Worm (Caenorhabditis elegans) whole organism, L4 larva: ENCODE results near the gene grl-25.
A peak's percentile ranks its signal among the peaks of the same experiment; 100 is the strongest.

Experiments
- F26F4.8 ChIP-seq: fragments of 200-800 bp; sonication (Bioruptor generic); conservative IDR thresholded peaks from 2 replicates; pipeline ENCODE4 v1.3.6; 2022; ENCODE audit warnings: missing genetic modification characterization, missing compliant biosample characterization
- Y105C5A.15 ChIP-seq: fragments of 200-800 bp; sonication (Bioruptor generic); IDR thresholded peaks from 2 replicates; pipeline ENCODE4 v1.3.6; 2022; ENCODE audit warnings: missing genetic modification characterization, missing compliant biosample characterization
- Y48G9A.11 ChIP-seq: fragments of 200-800 bp; sonication (Bioruptor generic); IDR thresholded peaks from 2 replicates; pipeline ENCODE4 v1.3.6; 2022; ENCODE audit warnings: missing genetic modification reagents, missing genetic modification characterization, missing compliant biosample characterization
- aha-1 ChIP-seq: fragments of 150-350 bp; peaks from one replicate; lab custom pipeline; 2014; ENCODE audit warnings: missing biosample characterization, missing genetic modification characterization
- ceh-20 ChIP-seq: fragments of 200-800 bp; sonication (Bioruptor generic); IDR thresholded peaks from 2 replicates; pipeline ENCODE4 v1.3.6; 2022; ENCODE audit warnings: missing genetic modification reagents, missing genetic modification characterization, missing compliant biosample characterization
- ceh-44 ChIP-seq: fragments of 200-800 bp; sonication (Bioruptor generic); IDR thresholded peaks from 2 replicates; pipeline ENCODE4 v1.3.6; 2022; ENCODE audit warnings: missing genetic modification reagents, missing genetic modification characterization, missing compliant biosample characterization
- ceh-82 ChIP-seq: sonication (generic microtip); optimal IDR thresholded peaks from 2 replicates; lab custom pipeline; 2017; ENCODE audit warnings: missing biosample characterization, missing genetic modification characterization
- cey-2 ChIP-seq: sonication (generic microtip); optimal IDR thresholded peaks from 3 replicates; lab custom pipeline; 2017; ENCODE audit warnings: missing genetic modification characterization, mild to moderate bottlenecking, missing compliant biosample characterization, antibody characterized with exemption, borderline replicate concordance; ENCODE audit not compliant: insufficient read depth
- daf-16 ChIP-seq, 3 experiments: sonication (generic microtip); optimal IDR thresholded peaks; 2 replicates each; lab custom pipeline; 2016 to 2017; ENCODE audit warnings: missing genetic modification characterization in 3 of 3, missing genetic modification reagents in 3 of 3, mild to moderate bottlenecking in 2 of 3, missing compliant biosample characterization in 2 of 3, missing biosample characterization in 1 of 3, moderate library complexity in 1 of 3
- dmd-6 ChIP-seq: fragments of 200-800 bp; sonication (Bioruptor generic); IDR thresholded peaks from 2 replicates; pipeline ENCODE4 v1.3.6; 2022; ENCODE audit warnings: missing genetic modification reagents, missing genetic modification characterization, missing compliant biosample characterization
- dmd-9 ChIP-seq: fragments of 200-800 bp; sonication (Bioruptor generic); IDR thresholded peaks from 2 replicates; pipeline ENCODE4 v1.3.6; 2022; ENCODE audit warnings: missing genetic modification reagents, missing genetic modification characterization, missing compliant biosample characterization
- dpl-1 ChIP-seq: fragments of 150-350 bp; optimal IDR thresholded peaks from 2 replicates; lab custom pipeline; 2014; ENCODE audit warnings: missing biosample characterization, missing genetic modification reagents, missing genetic modification characterization
- dve-1 ChIP-seq: sonication (generic microtip); optimal IDR thresholded peaks from 2 replicates; lab custom pipeline; 2017; ENCODE audit warnings: antibody characterized with exemption, mild to moderate bottlenecking, missing genetic modification characterization, missing compliant biosample characterization; ENCODE audit not compliant: insufficient read depth
- gei-8 ChIP-seq: fragments of 200-800 bp; sonication (Bioruptor generic); optimal IDR thresholded peaks from 2 replicates; lab custom pipeline; 2018; ENCODE audit warnings: mild to moderate bottlenecking, missing genetic modification characterization, missing compliant biosample characterization
- hif-1 ChIP-seq, 2 experiments: sonication (generic microtip); optimal IDR thresholded peaks; 2 replicates each; lab custom pipeline; 2016 to 2017; ENCODE audit warnings: missing compliant biosample characterization in 2 of 2, missing genetic modification characterization in 2 of 2, missing genetic modification reagents in 2 of 2, missing genotype in 2 of 2, mild to moderate bottlenecking in 1 of 2
- hlh-11 ChIP-seq: fragments of 200-800 bp; sonication (Bioruptor generic); optimal IDR thresholded peaks from 2 replicates; lab custom pipeline; 2018; ENCODE audit warnings: mild to moderate bottlenecking, missing genetic modification characterization, missing compliant biosample characterization
- hlh-30 ChIP-seq: sonication (generic microtip); optimal IDR thresholded peaks from 2 replicates; lab custom pipeline; 2017; ENCODE audit warnings: antibody characterized with exemption, mild to moderate bottlenecking, missing genetic modification characterization, missing compliant biosample characterization; ENCODE audit not compliant: insufficient read depth
- jun-1 ChIP-seq: fragments of 150-350 bp; optimal IDR thresholded peaks from 2 replicates; lab custom pipeline; 2014; ENCODE audit warnings: missing biosample characterization, missing genetic modification reagents, missing genetic modification characterization
- lin-1 ChIP-seq: fragments of 200-800 bp; sonication (Bioruptor generic); IDR thresholded peaks from 2 replicates; pipeline ENCODE4 v1.3.6; 2022; ENCODE audit warnings: missing genetic modification reagents, missing genetic modification characterization, missing compliant biosample characterization
- lin-13 ChIP-seq: fragments of 150-350 bp; optimal IDR thresholded peaks from 2 replicates; lab custom pipeline; 2014; ENCODE audit warnings: missing biosample characterization, missing genetic modification reagents, missing genetic modification characterization
- lin-29 ChIP-seq: fragments of 200-800 bp; sonication (Bioruptor generic); IDR thresholded peaks from 2 replicates; pipeline ENCODE4 v1.3.6; 2022; ENCODE audit warnings: missing genetic modification reagents, missing genetic modification characterization, missing compliant biosample characterization
- lin-38 ChIP-seq: fragments of 200-800 bp; sonication (Bioruptor generic); IDR thresholded peaks from 2 replicates; pipeline ENCODE4 v1.3.6; 2022; ENCODE audit warnings: missing genetic modification reagents, missing genetic modification characterization, missing compliant biosample characterization
- lsy-2 ChIP-seq, 2 experiments: fragments of 150-350 bp in 1 of 2; sonication (generic microtip) in 1 of 2; optimal IDR thresholded peaks; 2 replicates each; lab custom pipeline; 2014 to 2017; ENCODE audit warnings: missing biosample characterization in 2 of 2, missing genetic modification characterization in 2 of 2
- mdl-1 ChIP-seq, 2 experiments: fragments of 150-350 bp in 1 of 2; sonication (generic microtip) in 1 of 2; optimal IDR thresholded peaks; 2 replicates each; lab custom pipeline; 2014 to 2017; ENCODE audit warnings: missing biosample characterization in 2 of 2, missing genetic modification characterization in 2 of 2
- mep-1 ChIP-seq: fragments of 150-350 bp; sonication (generic microtip); optimal IDR thresholded peaks from 3 replicates; lab custom pipeline; 2014; ENCODE audit warnings: missing biosample characterization, missing genetic modification characterization
- mxl-3 ChIP-seq: fragments of 200-800 bp; sonication (Bioruptor generic); optimal IDR thresholded peaks from 2 replicates; lab custom pipeline; 2018; ENCODE audit warnings: mild to moderate bottlenecking, missing genetic modification characterization, missing compliant biosample characterization
- nhr-10 ChIP-seq: fragments of 150-350 bp; optimal IDR thresholded peaks from 2 replicates; lab custom pipeline; 2014; ENCODE audit warnings: missing biosample characterization, missing genetic modification characterization
- nhr-102 ChIP-seq: sonication (generic microtip); optimal IDR thresholded peaks from 2 replicates; lab custom pipeline; 2016; ENCODE audit warnings: mild to moderate bottlenecking, missing genetic modification characterization, moderate library complexity, missing compliant biosample characterization
- nhr-237 ChIP-seq: sonication (generic microtip); optimal IDR thresholded peaks from 2 replicates; lab custom pipeline; 2017; ENCODE audit warnings: missing biosample characterization, missing genetic modification characterization
- nhr-28 ChIP-seq: fragments of 150-350 bp; optimal IDR thresholded peaks from 2 replicates; lab custom pipeline; 2014; ENCODE audit warnings: missing biosample characterization, missing genetic modification characterization
- nhr-48 ChIP-seq: sonication (generic microtip); optimal IDR thresholded peaks from 2 replicates; lab custom pipeline; 2016; ENCODE audit warnings: mild to moderate bottlenecking, missing genetic modification characterization, missing compliant biosample characterization
- pqm-1 ChIP-seq: sonication (generic microtip); optimal IDR thresholded peaks from 2 replicates; lab custom pipeline; 2017; ENCODE audit warnings: missing biosample characterization, missing genetic modification characterization
- saeg-2 ChIP-seq: fragments of 200-800 bp; sonication (Bioruptor generic); IDR thresholded peaks from 2 replicates; pipeline ENCODE4 v1.3.6; 2022; ENCODE audit warnings: missing genetic modification reagents, missing genetic modification characterization, missing compliant biosample characterization
- snpc-1.2 ChIP-seq: fragments of 200-800 bp; sonication (Bioruptor generic); IDR thresholded peaks from 2 replicates; pipeline ENCODE4 v1.3.6; 2022; ENCODE audit warnings: missing genetic modification reagents, missing genetic modification characterization, missing compliant biosample characterization
- spr-3 ChIP-seq: fragments of 200-800 bp; sonication (Bioruptor generic); optimal IDR thresholded peaks from 2 replicates; lab custom pipeline; 2018; ENCODE audit warnings: mild to moderate bottlenecking, missing genetic modification characterization, missing compliant biosample characterization
- tag-97 ChIP-seq: fragments of 200-800 bp; sonication (Bioruptor generic); IDR thresholded peaks from 2 replicates; pipeline ENCODE4 v1.3.6; 2022; ENCODE audit warnings: missing genetic modification characterization, missing compliant biosample characterization
- unc-39 ChIP-seq: sonication (generic microtip); optimal IDR thresholded peaks from 2 replicates; lab custom pipeline; 2017; ENCODE audit warnings: missing biosample characterization, missing genetic modification characterization
- unc-62 ChIP-seq, 3 experiments: fragments of 150-350 bp in 1 of 3; sonication (generic microtip); optimal IDR thresholded peaks in 2 of 3; peaks in 1 of 3; 1 replicate in 1 of 3; 2 replicates in 2 of 3; lab custom pipeline; 2014 to 2017; ENCODE audit warnings: missing biosample characterization in 3 of 3, missing genetic modification characterization in 3 of 3, missing genetic modification reagents in 3 of 3, missing genotype in 1 of 3
- vab-7 ChIP-seq: fragments of 200-800 bp; sonication (Bioruptor generic); IDR thresholded peaks from 2 replicates; pipeline ENCODE4 v1.3.6; 2022; ENCODE audit warnings: missing genetic modification reagents, missing genetic modification characterization, missing compliant biosample characterization

Gene grl-25

DNA sequence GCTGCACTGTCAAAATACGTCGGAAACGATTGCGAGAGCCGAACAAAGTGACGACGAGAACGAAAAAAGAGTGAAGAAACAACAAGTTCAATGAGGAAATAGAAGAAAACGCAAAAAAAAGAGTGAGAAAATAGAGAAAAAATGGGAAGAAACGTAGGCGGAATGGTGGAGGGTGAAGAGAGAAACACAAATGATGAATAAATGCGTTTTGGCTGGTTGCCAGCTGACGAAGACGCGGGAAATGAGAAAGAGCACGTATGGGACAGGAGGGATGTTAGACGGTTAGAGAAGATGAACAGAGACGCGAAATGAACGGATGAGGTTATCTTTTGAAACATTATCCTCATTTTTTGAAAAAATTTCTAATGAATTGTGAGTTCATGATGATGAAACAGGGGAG lies 22.9 kb downstream of the grl-25 start (continued):
- 0 out of 2 replicates have a peak, but pooled peaks have one; percentile 21 for TF ChIP-seq lin-1 (GFP tag; lab: Robert Waterston, UW)
- TF ChIP-seq jun-1, result no peak
- TF ChIP-seq lin-13 (GFP tag; lab: Kevin White, UChicago), result no peak
- peak; percentile 98 for TF ChIP-seq aha-1 (tag; lab: Kevin White, UChicago)
- TF ChIP-seq ceh-20, result 0 out of 2 replicates have a peak, but pooled peaks have one; percentile 48
- TF ChIP-seq daf-16 (GFP tag; optimal IDR thresholded peaks at IDR 0.05; lab: Kevin White, UChicago), result peak in 1 of 2 experiments; percentile 44
- TF ChIP-seq daf-16 (tag; optimal IDR thresholded peaks at IDR 0.05; lab: Kevin White, UChicago), result no peak

DNA sequence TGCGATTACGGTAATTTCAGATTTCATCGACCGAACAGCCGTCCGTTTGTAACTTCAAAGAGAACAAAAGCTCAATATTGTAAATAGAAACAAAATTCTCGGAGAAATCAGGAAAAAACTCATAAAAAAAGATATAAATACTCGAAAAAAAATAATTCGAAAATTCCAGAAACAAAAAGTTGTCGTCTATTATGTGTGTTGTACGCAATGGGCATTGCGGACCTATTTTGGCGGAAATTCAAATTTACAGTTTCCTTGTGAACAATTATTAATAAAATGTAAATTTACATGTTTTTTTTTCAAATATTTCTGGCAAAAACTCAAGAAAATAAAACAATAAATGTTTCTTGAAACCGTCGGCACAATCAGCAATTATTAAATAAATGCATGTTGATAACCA lies 23.4 kb downstream of the grl-25 start:
- TF ChIP-seq nhr-48, result no peak
- TF ChIP-seq daf-16 (GFP tag; optimal IDR thresholded peaks at IDR 0.05; lab: Kevin White, UChicago), result no peak
- no peak for TF ChIP-seq daf-16 (tag; optimal IDR thresholded peaks at IDR 0.05; lab: Kevin White, UChicago)
- TF ChIP-seq dpl-1 (GFP tag; lab: Kevin White, UChicago), result no peak
- TF ChIP-seq dmd-9, result no peak
- no peak for TF ChIP-seq spr-3
- no peak for TF ChIP-seq lin-29 (GFP tag; lab: Robert Waterston, UW)
- TF ChIP-seq vab-7, result no peak
- no peak for TF ChIP-seq hif-1 (tag; optimal IDR thresholded peaks at IDR 0.05; lab: Kevin White, UChicago)
- TF ChIP-seq nhr-102 (tag; lab: Kevin White, UChicago), result no peak
- TF ChIP-seq ceh-44, result no peak
- no peak for TF ChIP-seq Y48G9A.11
- no peak for TF ChIP-seq F26F4.8 (GFP tag; lab: Robert Waterston, UW)
- no peak for TF ChIP-seq snpc-1.2
- TF ChIP-seq nhr-10 (tag; lab: Kevin White, UChicago), result no peak
- no peak for TF ChIP-seq saeg-2 (GFP tag; lab: Robert Waterston, UW)

DNA sequence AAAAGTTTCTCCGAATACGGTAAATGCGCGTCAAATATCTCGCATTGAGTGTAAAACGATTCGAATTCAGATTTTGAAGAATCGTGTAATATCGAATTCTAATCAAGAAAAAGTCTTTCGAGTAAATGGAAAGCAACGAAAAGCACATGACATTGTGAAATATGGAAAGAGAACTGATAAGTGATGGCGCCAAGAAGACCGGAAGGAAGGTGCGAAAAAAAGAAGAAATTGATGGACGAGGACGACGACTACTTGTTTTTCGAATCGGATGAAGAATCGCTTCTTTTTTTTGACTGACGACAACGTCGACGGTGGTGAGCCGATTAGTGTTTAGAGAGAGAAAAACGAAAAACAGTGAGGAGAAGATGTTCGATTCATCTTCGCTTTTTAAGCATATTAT lies 23.9 kb downstream of the grl-25 start:
- peak; percentile 50 for TF ChIP-seq pqm-1 (tag; lab: Kevin White, UChicago)
- TF ChIP-seq spr-3, result no peak
- TF ChIP-seq mxl-3 (GFP tag; lab: Kevin White, UChicago), result peak; percentile 3
- peak in 1 of 2 experiments; percentile 61 for TF ChIP-seq mdl-1 (tag; optimal IDR thresholded peaks at IDR 0.05; lab: Kevin White, UChicago)
- TF ChIP-seq nhr-48, result peak; percentile 22
- peak; percentile 76 for TF ChIP-seq hlh-30 (tag; lab: Kevin White, UChicago)
- TF ChIP-seq dve-1 (tag; lab: Kevin White, UChicago), result peak; percentile 39
- no peak for TF ChIP-seq nhr-237 (tag; lab: Kevin White, UChicago)
- no peak for TF ChIP-seq lin-38
- TF ChIP-seq unc-62 (GFP tag; optimal IDR thresholded peaks at IDR 0.05 in 1 of 2; lab: Kevin White, UChicago), result peak in 1 of 2 experiments; percentile 86
- TF ChIP-seq unc-62 (tag; optimal IDR thresholded peaks at IDR 0.05; lab: Kevin White, UChicago), result no peak
- no peak for TF ChIP-seq lin-13 (GFP tag; lab: Kevin White, UChicago)
- peak in 1 of 2 experiments; percentile 20 for TF ChIP-seq lsy-2 (tag; optimal IDR thresholded peaks at IDR 0.05; lab: Kevin White, UChicago)
- no peak for TF ChIP-seq aha-1 (tag; lab: Kevin White, UChicago)
- peak; percentile 27; the same call in 1 of the 2 replicates for TF ChIP-seq dmd-6 (GFP tag; lab: Robert Waterston, UW)
- peak; percentile 75 for TF ChIP-seq hlh-11 (tag; lab: Kevin White, UChicago)
- TF ChIP-seq nhr-28 (tag; lab: Kevin White, UChicago), result peak; percentile 69

DNA sequence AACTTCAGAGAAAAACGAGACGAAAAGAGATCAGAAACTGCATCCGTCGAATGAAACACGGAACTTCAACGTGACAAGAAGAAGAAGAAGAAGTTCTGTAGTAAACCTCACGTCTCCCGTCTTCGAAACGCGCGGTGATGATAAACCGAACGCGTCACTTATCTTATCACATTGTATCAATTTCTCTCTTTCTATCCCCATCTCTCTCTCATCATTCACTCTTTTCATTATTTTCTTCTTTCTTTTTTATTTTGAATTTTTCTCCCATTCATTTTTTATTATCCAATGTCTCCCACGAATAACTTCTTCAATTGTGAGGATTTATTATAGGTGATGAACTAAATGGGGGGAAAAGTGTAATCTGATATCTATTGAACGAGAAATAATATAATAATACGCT lies 24.8 kb downstream of the grl-25 start:
- TF ChIP-seq ceh-82, result no peak
- TF ChIP-seq dve-1 (tag; lab: Kevin White, UChicago), result peak; percentile 69
- TF ChIP-seq unc-39, result no peak
- peak; percentile 76 for TF ChIP-seq hlh-11 (tag; lab: Kevin White, UChicago)
- peak; percentile 70 for TF ChIP-seq cey-2
- peak; percentile 42 to 75 for TF ChIP-seq mdl-1 (tag; optimal IDR thresholded peaks at IDR 0.05; lab: Kevin White, UChicago)
- TF ChIP-seq nhr-28 (tag; lab: Kevin White, UChicago), result peak; percentile 49
- no peak for TF ChIP-seq lin-1 (GFP tag; lab: Robert Waterston, UW)
- no peak for TF ChIP-seq gei-8
- peak in 1 of 2 experiments; percentile 8 for TF ChIP-seq unc-62 (GFP tag; optimal IDR thresholded peaks at IDR 0.05 in 1 of 2; lab: Kevin White, UChicago)
- TF ChIP-seq unc-62 (tag; optimal IDR thresholded peaks at IDR 0.05; lab: Kevin White, UChicago), result no peak
- TF ChIP-seq mep-1, result peak; percentile 21
- TF ChIP-seq tag-97 (GFP tag; lab: Robert Waterston, UW), result no peak
- TF ChIP-seq lsy-2 (tag; optimal IDR thresholded peaks at IDR 0.05; lab: Kevin White, UChicago), result peak; percentile 14 to 54
- peak; percentile 63 for TF ChIP-seq nhr-48
- TF ChIP-seq mxl-3 (GFP tag; lab: Kevin White, UChicago), result peak; percentile 78
- TF ChIP-seq Y105C5A.15 (GFP tag; lab: Robert Waterston, UW), result no peak
- TF ChIP-seq hlh-30 (tag; lab: Kevin White, UChicago), result peak; percentile 70
